Worm (Caenorhabditis elegans): ENCODE data around the gene F09F9.5.

ce11 chrX:4111416-4111815 is 6.3 kb upstream of the F09F9.5 start, which contains the start of gene F09F9.2:
- TF ChIP-seq pag-3 (tag; optimal IDR thresholded peaks at IDR 0.05; ENCODE audit: borderline replicate concordance, insufficient read depth) (no peak), pax-3 (tag; optimal IDR thresholded peaks at IDR 0.05) (no peak), tbx-2 (tag; optimal IDR thresholded peaks at IDR 0.05) (no peak), ceh-82 (tag; optimal IDR thresholded peaks at IDR 0.05) (no peak), rnt-1 (tag; optimal IDR thresholded peaks at IDR 0.05) (no peak), fkh-10 (GFP tag; optimal IDR thresholded peaks at IDR 0.05) (no peak), ets-5 (GFP tag; IDR thresholded peaks at IDR 0.05) (no peak)

Data from whole organism, L1 larva.